Worm (Caenorhabditis elegans) whole organism, L4 larva: Measurements from ENCODE around the gene lgc-13.

Source experiments
- ama-1 ChIP-seq: fragments of 150-350 bp; optimal IDR thresholded peaks from 2 replicates; lab custom pipeline; 2014; ENCODE audit warnings: inconsistent platforms, mixed read lengths
- ceh-28 ChIP-seq: fragments of 150-350 bp; optimal IDR thresholded peaks from 2 replicates; lab custom pipeline; 2014; ENCODE audit warnings: missing biosample characterization, missing genetic modification reagents, missing genetic modification characterization
- ceh-62 ChIP-seq: sonication (generic microtip); optimal IDR thresholded peaks from 2 replicates; lab custom pipeline; 2017; ENCODE audit warnings: missing biosample characterization, missing genetic modification characterization
- gei-8 ChIP-seq: fragments of 200-800 bp; sonication (Bioruptor generic); optimal IDR thresholded peaks from 2 replicates; lab custom pipeline; 2018; ENCODE audit warnings: mild to moderate bottlenecking, missing genetic modification characterization, missing compliant biosample characterization
- lin-29 ChIP-seq: fragments of 200-800 bp; sonication (Bioruptor generic); IDR thresholded peaks from 2 replicates; pipeline ENCODE4 v1.3.6; 2022; ENCODE audit warnings: missing genetic modification reagents, missing genetic modification characterization, missing compliant biosample characterization
- nhr-237 ChIP-seq: sonication (generic microtip); optimal IDR thresholded peaks from 2 replicates; lab custom pipeline; 2017; ENCODE audit warnings: missing biosample characterization, missing genetic modification characterization
- saeg-2 ChIP-seq: fragments of 200-800 bp; sonication (Bioruptor generic); IDR thresholded peaks from 2 replicates; pipeline ENCODE4 v1.3.6; 2022; ENCODE audit warnings: missing genetic modification reagents, missing genetic modification characterization, missing compliant biosample characterization
- unc-62 ChIP-seq, 3 experiments: fragments of 150-350 bp in 1 of 3; sonication (generic microtip); optimal IDR thresholded peaks in 2 of 3; peaks in 1 of 3; 1 replicate in 1 of 3; 2 replicates in 2 of 3; lab custom pipeline; 2014 to 2017; ENCODE audit warnings: missing biosample characterization in 3 of 3, missing genetic modification characterization in 3 of 3, missing genetic modification reagents in 3 of 3, missing genotype in 1 of 3
- vab-7 ChIP-seq: fragments of 200-800 bp; sonication (Bioruptor generic); IDR thresholded peaks from 2 replicates; pipeline ENCODE4 v1.3.6; 2022; ENCODE audit warnings: missing genetic modification reagents, missing genetic modification characterization, missing compliant biosample characterization
- ztf-11 ChIP-seq: fragments of 150-350 bp; optimal IDR thresholded peaks from 2 replicates; lab custom pipeline; 2014; ENCODE audit warnings: missing biosample characterization, missing genetic modification characterization

ce11 chrX:12149638-12150137, 40.7 kb downstream of the lgc-13 start, which contains the start of gene znf-474:
- TF ChIP-seq gei-8 (GFP tag; lab: Kevin White, UChicago) (no peak), ama-1 (lab: Kevin White, UChicago) (no peak), unc-62 (GFP tag; optimal IDR thresholded peaks at IDR 0.05 in 1 of 2; lab: Kevin White, UChicago) (no peak), unc-62 (tag; optimal IDR thresholded peaks at IDR 0.05; lab: Kevin White, UChicago) (no peak), ztf-11 (tag; lab: Kevin White, UChicago) (no peak), lin-29 (GFP tag; lab: Robert Waterston, UW) (no peak), vab-7 (GFP tag; lab: Robert Waterston, UW) (no peak), saeg-2 (no peak), ceh-28 (no peak), nhr-237 (no peak), ceh-62 (tag; lab: Kevin White, UChicago) (no peak)
